Worm (Caenorhabditis elegans) whole organism, L4 larva: ENCODE measurements around the gene F10D7.3.

Experiments
- D1046.2 ChIP-seq: fragments of 200-800 bp; sonication (Bioruptor generic); IDR thresholded peaks from 2 replicates; pipeline ENCODE4 v1.3.6; 2022; ENCODE audit warnings: missing genetic modification characterization, missing compliant biosample characterization
- F10B5.3 ChIP-seq: sonication (generic microtip); optimal IDR thresholded peaks from 2 replicates; lab custom pipeline; 2016; ENCODE audit warnings: mild to moderate bottlenecking, missing genetic modification characterization, missing compliant biosample characterization
- F37D6.2 ChIP-seq: sonication (generic microtip); optimal IDR thresholded peaks from 2 replicates; lab custom pipeline; 2016; ENCODE audit warnings: mild to moderate bottlenecking, missing genetic modification characterization, missing compliant biosample characterization
- F44E2.7 ChIP-seq: fragments of 200-800 bp; sonication (Bioruptor generic); IDR thresholded peaks from 2 replicates; pipeline ENCODE4 v2.1.2; 2022; ENCODE audit warnings: missing genetic modification characterization, missing compliant biosample characterization
- T20F7.1 ChIP-seq: fragments of 200-800 bp; sonication (Bioruptor generic); optimal IDR thresholded peaks from 2 replicates; lab custom pipeline; 2018; ENCODE audit warnings: mild to moderate bottlenecking, missing genetic modification characterization, missing compliant biosample characterization
- T26A8.4 ChIP-seq: fragments of 200-800 bp; sonication (Bioruptor generic); IDR thresholded peaks from 2 replicates; pipeline ENCODE4 v1.3.6; 2022; ENCODE audit warnings: missing genetic modification characterization, missing compliant biosample characterization
- Y48G9A.11 ChIP-seq: fragments of 200-800 bp; sonication (Bioruptor generic); IDR thresholded peaks from 2 replicates; pipeline ENCODE4 v1.3.6; 2022; ENCODE audit warnings: missing genetic modification reagents, missing genetic modification characterization, missing compliant biosample characterization
- Y5F2A.4 ChIP-seq: fragments of 200-800 bp; sonication (Bioruptor generic); optimal IDR thresholded peaks from 2 replicates; lab custom pipeline; 2018; ENCODE audit warnings: mild to moderate bottlenecking, missing genetic modification characterization, missing compliant biosample characterization
- Y75B8A.6 ChIP-seq: fragments of 200-800 bp; sonication (Bioruptor generic); IDR thresholded peaks from 2 replicates; pipeline ENCODE4 v1.3.6; 2022; ENCODE audit warnings: missing genetic modification reagents, missing genetic modification characterization, missing compliant biosample characterization
- ZK337.2 ChIP-seq: fragments of 200-800 bp; sonication (Bioruptor generic); IDR thresholded peaks from 2 replicates; pipeline ENCODE4 v1.3.6; 2022; ENCODE audit warnings: missing genetic modification reagents, missing genetic modification characterization, missing compliant biosample characterization
- ZK546.5 ChIP-seq, 2 experiments: sonication (generic microtip); optimal IDR thresholded peaks; 2 replicates each; lab custom pipeline; 2017; ENCODE audit warnings: missing biosample characterization in 2 of 2, missing genetic modification characterization in 2 of 2
- aha-1 ChIP-seq: fragments of 150-350 bp; peaks from one replicate; lab custom pipeline; 2014; ENCODE audit warnings: missing biosample characterization, missing genetic modification characterization
- ama-1 ChIP-seq: fragments of 150-350 bp; optimal IDR thresholded peaks from 2 replicates; lab custom pipeline; 2014; ENCODE audit warnings: inconsistent platforms, mixed read lengths
- ceh-32 ChIP-seq: sonication (generic microtip); optimal IDR thresholded peaks from 2 replicates; lab custom pipeline; 2016; ENCODE audit warnings: mild to moderate bottlenecking, missing genetic modification characterization, missing compliant biosample characterization; ENCODE audit not compliant: poor library complexity
- ceh-62 ChIP-seq: sonication (generic microtip); optimal IDR thresholded peaks from 2 replicates; lab custom pipeline; 2017; ENCODE audit warnings: missing biosample characterization, missing genetic modification characterization
- cey-2 ChIP-seq: sonication (generic microtip); optimal IDR thresholded peaks from 3 replicates; lab custom pipeline; 2017; ENCODE audit warnings: missing genetic modification characterization, mild to moderate bottlenecking, missing compliant biosample characterization, antibody characterized with exemption, borderline replicate concordance; ENCODE audit not compliant: insufficient read depth
- ctbp-1 ChIP-seq: fragments of 200-800 bp; sonication (Bioruptor generic); IDR thresholded peaks from 2 replicates; pipeline ENCODE4 v1.3.6; 2022; ENCODE audit warnings: missing genetic modification reagents, missing genetic modification characterization, missing compliant biosample characterization
- daf-12 ChIP-seq: fragments of 150-350 bp; optimal IDR thresholded peaks from 2 replicates; lab custom pipeline; 2014; ENCODE audit warnings: missing biosample characterization, missing genetic modification reagents, missing genetic modification characterization
- dpl-1 ChIP-seq: fragments of 150-350 bp; optimal IDR thresholded peaks from 2 replicates; lab custom pipeline; 2014; ENCODE audit warnings: missing biosample characterization, missing genetic modification reagents, missing genetic modification characterization
- dve-1 ChIP-seq: sonication (generic microtip); optimal IDR thresholded peaks from 2 replicates; lab custom pipeline; 2017; ENCODE audit warnings: antibody characterized with exemption, mild to moderate bottlenecking, missing genetic modification characterization, missing compliant biosample characterization; ENCODE audit not compliant: insufficient read depth
- egl-27 ChIP-seq: sonication (generic microtip); optimal IDR thresholded peaks from 3 replicates; lab custom pipeline; 2017; ENCODE audit warnings: missing biosample characterization, missing genetic modification reagents, missing genetic modification characterization
- egl-43 ChIP-seq: fragments of 200-800 bp; sonication (Bioruptor generic); IDR thresholded peaks from 2 replicates; pipeline ENCODE4 v1.3.6; 2022; ENCODE audit warnings: missing genetic modification reagents, missing genetic modification characterization, missing compliant biosample characterization
- fkh-10 ChIP-seq: fragments of 150-350 bp; optimal IDR thresholded peaks from 2 replicates; lab custom pipeline; 2014; ENCODE audit warnings: missing biosample characterization, missing genetic modification reagents, missing genetic modification characterization
- fos-1 ChIP-seq: fragments of 150-350 bp; optimal IDR thresholded peaks from 2 replicates; lab custom pipeline; 2014; ENCODE audit warnings: missing biosample characterization, missing genetic modification characterization
- gei-8 ChIP-seq: fragments of 200-800 bp; sonication (Bioruptor generic); optimal IDR thresholded peaks from 2 replicates; lab custom pipeline; 2018; ENCODE audit warnings: mild to moderate bottlenecking, missing genetic modification characterization, missing compliant biosample characterization
- hlh-11 ChIP-seq: fragments of 200-800 bp; sonication (Bioruptor generic); optimal IDR thresholded peaks from 2 replicates; lab custom pipeline; 2018; ENCODE audit warnings: mild to moderate bottlenecking, missing genetic modification characterization, missing compliant biosample characterization
- hlh-30 ChIP-seq: sonication (generic microtip); optimal IDR thresholded peaks from 2 replicates; lab custom pipeline; 2017; ENCODE audit warnings: antibody characterized with exemption, mild to moderate bottlenecking, missing genetic modification characterization, missing compliant biosample characterization; ENCODE audit not compliant: insufficient read depth
- hmg-1.1 ChIP-seq: fragments of 200-800 bp; sonication (Bioruptor generic); IDR thresholded peaks from 2 replicates; pipeline ENCODE4 v1.3.6; 2022; ENCODE audit warnings: missing genetic modification reagents, missing genetic modification characterization, missing compliant biosample characterization
- jun-1 ChIP-seq: fragments of 150-350 bp; optimal IDR thresholded peaks from 2 replicates; lab custom pipeline; 2014; ENCODE audit warnings: missing biosample characterization, missing genetic modification reagents, missing genetic modification characterization
- lim-7 ChIP-seq: fragments of 200-800 bp; sonication (Bioruptor generic); IDR thresholded peaks from 2 replicates; pipeline ENCODE4 v1.3.6; 2022; ENCODE audit warnings: missing genetic modification characterization, missing compliant biosample characterization
- lin-1 ChIP-seq: fragments of 200-800 bp; sonication (Bioruptor generic); IDR thresholded peaks from 2 replicates; pipeline ENCODE4 v1.3.6; 2022; ENCODE audit warnings: missing genetic modification reagents, missing genetic modification characterization, missing compliant biosample characterization
- lin-13 ChIP-seq: fragments of 150-350 bp; optimal IDR thresholded peaks from 2 replicates; lab custom pipeline; 2014; ENCODE audit warnings: missing biosample characterization, missing genetic modification reagents, missing genetic modification characterization
- lin-39 ChIP-seq: fragments of 150-350 bp; optimal IDR thresholded peaks from 2 replicates; lab custom pipeline; 2014; ENCODE audit warnings: missing biosample characterization, missing genetic modification reagents, missing genetic modification characterization
- lir-3 ChIP-seq: sonication (generic microtip); optimal IDR thresholded peaks from 2 replicates; lab custom pipeline; 2016; ENCODE audit warnings: mild to moderate bottlenecking, missing genetic modification characterization, missing compliant biosample characterization
- lsy-2 ChIP-seq, 2 experiments: fragments of 150-350 bp in 1 of 2; sonication (generic microtip) in 1 of 2; optimal IDR thresholded peaks; 2 replicates each; lab custom pipeline; 2014 to 2017; ENCODE audit warnings: missing biosample characterization in 2 of 2, missing genetic modification characterization in 2 of 2
- mdl-1 ChIP-seq, 2 experiments: fragments of 150-350 bp in 1 of 2; sonication (generic microtip) in 1 of 2; optimal IDR thresholded peaks; 2 replicates each; lab custom pipeline; 2014 to 2017; ENCODE audit warnings: missing biosample characterization in 2 of 2, missing genetic modification characterization in 2 of 2
- mep-1 ChIP-seq: fragments of 150-350 bp; sonication (generic microtip); optimal IDR thresholded peaks from 3 replicates; lab custom pipeline; 2014; ENCODE audit warnings: missing biosample characterization, missing genetic modification characterization
- mxl-3 ChIP-seq: fragments of 200-800 bp; sonication (Bioruptor generic); optimal IDR thresholded peaks from 2 replicates; lab custom pipeline; 2018; ENCODE audit warnings: mild to moderate bottlenecking, missing genetic modification characterization, missing compliant biosample characterization
- nhr-10 ChIP-seq: fragments of 150-350 bp; optimal IDR thresholded peaks from 2 replicates; lab custom pipeline; 2014; ENCODE audit warnings: missing biosample characterization, missing genetic modification characterization
- nhr-11 ChIP-seq: fragments of 150-350 bp; optimal IDR thresholded peaks from 2 replicates; lab custom pipeline; 2014; ENCODE audit warnings: missing biosample characterization, missing genetic modification characterization
- nhr-237 ChIP-seq: sonication (generic microtip); optimal IDR thresholded peaks from 2 replicates; lab custom pipeline; 2017; ENCODE audit warnings: missing biosample characterization, missing genetic modification characterization
- nhr-25 ChIP-seq: sonication (generic microtip); optimal IDR thresholded peaks from 2 replicates; lab custom pipeline; 2017; ENCODE audit warnings: missing genetic modification characterization, mild to moderate bottlenecking, missing compliant biosample characterization, antibody characterized with exemption, moderate library complexity, borderline replicate concordance; ENCODE audit not compliant: insufficient read depth
- saeg-2 ChIP-seq: fragments of 200-800 bp; sonication (Bioruptor generic); IDR thresholded peaks from 2 replicates; pipeline ENCODE4 v1.3.6; 2022; ENCODE audit warnings: missing genetic modification reagents, missing genetic modification characterization, missing compliant biosample characterization
- sdz-12 ChIP-seq: fragments of 200-800 bp; sonication (Bioruptor generic); optimal IDR thresholded peaks from 2 replicates; lab custom pipeline; 2018; ENCODE audit warnings: mild to moderate bottlenecking, missing genetic modification characterization, missing compliant biosample characterization
- snpc-1.2 ChIP-seq: fragments of 200-800 bp; sonication (Bioruptor generic); IDR thresholded peaks from 2 replicates; pipeline ENCODE4 v1.3.6; 2022; ENCODE audit warnings: missing genetic modification reagents, missing genetic modification characterization, missing compliant biosample characterization
- spr-1 ChIP-seq: sonication (generic microtip); optimal IDR thresholded peaks from 2 replicates; lab custom pipeline; 2016; ENCODE audit warnings: mild to moderate bottlenecking, missing genetic modification characterization, missing compliant biosample characterization
- spr-3 ChIP-seq: fragments of 200-800 bp; sonication (Bioruptor generic); optimal IDR thresholded peaks from 2 replicates; lab custom pipeline; 2018; ENCODE audit warnings: mild to moderate bottlenecking, missing genetic modification characterization, missing compliant biosample characterization
- tag-97 ChIP-seq: fragments of 200-800 bp; sonication (Bioruptor generic); IDR thresholded peaks from 2 replicates; pipeline ENCODE4 v1.3.6; 2022; ENCODE audit warnings: missing genetic modification characterization, missing compliant biosample characterization
- zfp-2 ChIP-seq: sonication (generic microtip); optimal IDR thresholded peaks from 2 replicates; lab custom pipeline; 2016; ENCODE audit warnings: mild to moderate bottlenecking, missing genetic modification characterization, missing compliant biosample characterization

F10D7.3 gene

DNA sequence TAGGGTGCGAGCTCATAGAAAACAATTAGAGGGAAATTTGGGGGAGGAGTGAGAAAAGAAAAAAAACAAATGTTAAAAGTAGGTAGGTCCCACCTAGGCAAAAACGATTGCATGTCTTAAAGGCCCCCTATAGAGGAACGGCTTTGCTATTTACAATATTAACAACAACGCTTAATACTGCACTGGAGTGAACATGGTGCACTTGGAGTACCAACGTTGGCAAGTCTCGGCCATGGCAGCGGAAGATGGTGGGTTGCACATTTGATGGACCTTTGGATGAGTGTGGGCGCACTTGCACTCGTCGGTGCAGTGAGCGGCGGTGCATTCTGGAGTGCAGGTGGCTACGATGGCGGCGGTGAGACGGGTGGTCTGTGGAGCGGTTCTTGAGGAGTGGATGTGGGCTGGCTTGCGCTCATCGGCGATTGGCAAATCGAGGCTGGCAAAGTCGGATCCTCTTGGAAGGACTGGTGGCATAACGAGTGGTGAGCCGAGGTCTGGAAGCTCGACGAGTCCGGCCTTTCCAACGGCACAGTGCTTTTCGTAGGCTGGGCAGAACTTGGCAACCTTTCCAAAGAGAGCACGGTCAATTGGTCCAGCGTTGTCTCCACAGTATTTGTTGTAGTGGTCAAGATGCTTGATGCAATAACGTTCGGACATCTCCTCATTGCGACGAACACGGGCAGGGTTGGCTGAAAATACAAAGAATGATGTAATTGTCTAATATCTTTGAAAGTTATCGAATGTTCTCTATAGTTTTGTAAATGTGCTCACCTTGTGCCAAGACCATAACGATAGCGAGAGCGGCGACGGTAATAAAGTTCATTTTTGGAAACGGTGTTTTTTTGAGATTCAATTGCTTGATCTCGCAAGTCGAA is 46.4 kb upstream of the F10D7.3 start (continued):
- TF ChIP-seq hlh-30 (tag; lab: Kevin White, UChicago) (peak; percentile 48), Y48G9A.11 (no peak), F44E2.7 (no peak), mxl-3 (no peak), gei-8 (no peak), zfp-2 (no peak), jun-1 (tag; lab: Kevin White, UChicago) (no peak), sdz-12 (no peak), spr-1 (tag; lab: Kevin White, UChicago) (no peak), hlh-11 (tag; lab: Kevin White, UChicago) (no peak), T20F7.1 (GFP tag; lab: Kevin White, UChicago) (no peak), fkh-10 (no peak), lin-1 (GFP tag; lab: Robert Waterston, UW) (no peak), lim-7 (GFP tag; lab: Robert Waterston, UW) (peak; percentile 24; the same call in 1 of the 2 replicates), cey-2 (tag; lab: Kevin White, UChicago) (no peak), nhr-237 (tag; lab: Kevin White, UChicago) (peak; percentile 28), nhr-25 (tag; lab: Kevin White, UChicago) (peak; percentile 6), F10B5.3 (tag; lab: Kevin White, UChicago) (no peak), saeg-2 (0 out of 2 replicates have a peak, but pooled peaks have one; percentile 61), ceh-32 (tag; lab: Kevin White, UChicago) (no peak), spr-3 (GFP tag; lab: Kevin White, UChicago) (no peak), aha-1 (peak; percentile 98), ZK546.5 (tag; optimal IDR thresholded peaks at IDR 0.05; lab: Kevin White, UChicago) (no peak), lsy-2 (tag; optimal IDR thresholded peaks at IDR 0.05; lab: Kevin White, UChicago) (peak in 1 of 2 experiments; percentile 30), ama-1 (lab: Kevin White, UChicago) (peak; percentile 95), ZK337.2 (GFP tag; lab: Robert Waterston, UW) (no peak), lin-13 (GFP tag; lab: Kevin White, UChicago) (no peak), T26A8.4 (peak; percentile 76), Y75B8A.6 (no peak), ceh-62 (tag; lab: Kevin White, UChicago) (no peak), nhr-10 (tag; lab: Kevin White, UChicago) (no peak), hmg-1.1 (GFP tag; lab: Robert Waterston, UW) (no peak), ctbp-1 (peak; percentile 36; the same call in 1 of the 2 replicates), egl-43 (GFP tag; lab: Robert Waterston, UW) (peak; percentile 63; the same call in 1 of the 2 replicates), tag-97 (GFP tag; lab: Robert Waterston, UW) (no peak), egl-27 (tag; lab: Kevin White, UChicago) (no peak), lin-39 (tag; lab: Kevin White, UChicago) (no peak), nhr-11 (tag; lab: Kevin White, UChicago) (no peak), dpl-1 (no peak), mep-1 (tag; lab: Kevin White, UChicago) (peak; percentile 58), snpc-1.2 (no peak), fos-1 (tag; lab: Kevin White, UChicago) (no peak), Y5F2A.4 (no peak), mdl-1 (tag; optimal IDR thresholded peaks at IDR 0.05; lab: Kevin White, UChicago) (no peak), F37D6.2 (tag; lab: Kevin White, UChicago) (no peak), lir-3 (tag; lab: Kevin White, UChicago) (no peak), D1046.2 (GFP tag; lab: Robert Waterston, UW) (0 out of 2 replicates have a peak, but pooled peaks have one; percentile 5), dve-1 (no peak), daf-12 (tag; lab: Kevin White, UChicago) (no peak)
